Worm (Caenorhabditis elegans): ENCODE results near the gene F49F1.4.

F49F1.4 gene

DNA sequence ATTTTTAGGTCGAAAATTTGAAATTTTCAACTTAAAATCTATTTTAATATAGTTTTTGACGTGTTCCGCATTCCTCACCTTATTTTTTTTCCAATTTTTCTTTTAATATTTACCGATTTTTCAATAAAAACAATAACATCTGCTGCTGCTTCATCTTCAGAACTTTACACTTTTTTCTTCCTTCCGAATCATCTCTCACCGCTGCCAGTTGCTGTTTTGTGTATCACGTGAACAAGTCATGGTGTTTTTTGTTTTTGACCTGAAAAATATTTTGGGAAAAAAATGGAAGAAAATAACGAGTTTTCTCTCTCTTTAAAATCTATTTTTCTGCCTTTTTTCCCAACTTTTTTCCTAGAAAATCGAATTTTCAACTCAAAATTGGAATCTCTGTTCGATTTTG lies 15.8 kb downstream of the F49F1.4 start:
- TF ChIP-seq ceh-36 (tag; optimal IDR thresholded peaks at IDR 0.05) (no peak), hmg-4 (GFP tag; optimal IDR thresholded peaks at IDR 0.05) (no peak), aly-1 (tag; optimal IDR thresholded peaks at IDR 0.05) (no peak), pes-1 (GFP tag; IDR thresholded peaks at IDR 0.05) (no peak)

DNA sequence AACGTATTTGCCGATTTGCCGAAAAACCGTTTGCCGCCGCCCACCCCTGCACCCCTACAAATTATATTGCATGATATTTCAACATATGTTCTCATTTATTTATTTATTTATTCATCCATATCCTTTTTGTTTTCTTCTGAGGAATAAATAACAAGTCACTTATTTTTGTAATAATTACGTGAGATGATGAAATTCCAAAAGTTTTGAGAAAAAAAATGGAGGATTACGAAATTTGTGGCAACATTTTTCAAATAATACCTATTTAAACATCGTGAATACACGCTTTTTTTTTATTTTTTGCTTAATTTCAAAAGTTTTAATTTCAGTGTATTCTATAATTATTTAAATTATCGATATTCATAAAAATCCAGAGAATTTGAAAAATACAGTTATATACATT lies 18.6 kb downstream of the F49F1.4 start:
- no peak for TF ChIP-seq B0310.2 (tag; optimal IDR thresholded peaks at IDR 0.05)
- TF ChIP-seq hmbx-1 (tag; optimal IDR thresholded peaks at IDR 0.05), result no peak
- TF ChIP-seq ama-1 (optimal IDR thresholded peaks at IDR 0.05), result no peak
- TF ChIP-seq ets-7 (tag; optimal IDR thresholded peaks at IDR 0.05), result no peak
- no peak for TF ChIP-seq ceh-13 (GFP tag; optimal IDR thresholded peaks at IDR 0.05)
- TF ChIP-seq sea-1 (GFP tag; conservative IDR thresholded peaks at IDR 0.05), result no peak
- TF ChIP-seq tra-4 (tag; optimal IDR thresholded peaks at IDR 0.05), result no peak
- TF ChIP-seq flt-1 (GFP tag; IDR thresholded peaks at IDR 0.05), result no peak
- TF ChIP-seq scrt-1 (GFP tag; IDR thresholded peaks at IDR 0.05), result no peak
- no peak for TF ChIP-seq hmg-4 (GFP tag; optimal IDR thresholded peaks at IDR 0.05)
- no peak for TF ChIP-seq F13C5.2 (tag; optimal IDR thresholded peaks at IDR 0.05)
- no peak for TF ChIP-seq aly-1 (tag; optimal IDR thresholded peaks at IDR 0.05)
- TF ChIP-seq pes-1 (GFP tag; IDR thresholded peaks at IDR 0.05), result no peak

DNA sequence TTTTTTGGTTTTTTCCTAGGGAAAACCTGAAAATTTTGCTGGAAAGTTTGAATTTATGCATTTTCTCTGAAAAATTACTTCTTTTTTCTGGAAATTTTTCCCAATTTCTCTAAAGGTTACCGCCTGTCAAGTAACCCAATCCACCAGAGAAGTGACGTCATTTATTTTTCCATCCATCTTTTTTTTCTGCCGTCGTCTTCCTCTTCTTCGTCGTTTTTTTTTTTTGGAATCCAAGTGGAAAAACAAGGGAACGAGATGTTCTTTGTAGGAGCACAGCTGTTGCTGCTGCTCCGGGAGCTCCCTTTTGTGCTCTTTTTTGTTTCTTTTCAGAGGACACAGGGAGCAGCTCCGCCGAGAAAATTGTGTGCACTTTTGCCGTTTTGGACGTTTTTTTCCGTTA lies 21.2 kb downstream of the F49F1.4 start:
- TF ChIP-seq hmbx-1 (tag; optimal IDR thresholded peaks at IDR 0.05), result no peak
- no peak for TF ChIP-seq sea-1 (GFP tag; conservative IDR thresholded peaks at IDR 0.05)
- TF ChIP-seq flt-1 (GFP tag; IDR thresholded peaks at IDR 0.05), result no peak
- TF ChIP-seq ama-1 (optimal IDR thresholded peaks at IDR 0.05), result no peak
- TF ChIP-seq tbx-11 (GFP tag; IDR thresholded peaks at IDR 0.05), result no peak
- no peak for TF ChIP-seq hmg-4 (GFP tag; optimal IDR thresholded peaks at IDR 0.05)
- no peak for TF ChIP-seq tra-4 (tag; optimal IDR thresholded peaks at IDR 0.05)
- no peak for TF ChIP-seq ceh-36 (tag; optimal IDR thresholded peaks at IDR 0.05)
- TF ChIP-seq B0310.2 (tag; optimal IDR thresholded peaks at IDR 0.05), result no peak
- TF ChIP-seq pes-1 (GFP tag; IDR thresholded peaks at IDR 0.05), result no peak
- TF ChIP-seq ets-7 (tag; optimal IDR thresholded peaks at IDR 0.05), result no peak

DNA sequence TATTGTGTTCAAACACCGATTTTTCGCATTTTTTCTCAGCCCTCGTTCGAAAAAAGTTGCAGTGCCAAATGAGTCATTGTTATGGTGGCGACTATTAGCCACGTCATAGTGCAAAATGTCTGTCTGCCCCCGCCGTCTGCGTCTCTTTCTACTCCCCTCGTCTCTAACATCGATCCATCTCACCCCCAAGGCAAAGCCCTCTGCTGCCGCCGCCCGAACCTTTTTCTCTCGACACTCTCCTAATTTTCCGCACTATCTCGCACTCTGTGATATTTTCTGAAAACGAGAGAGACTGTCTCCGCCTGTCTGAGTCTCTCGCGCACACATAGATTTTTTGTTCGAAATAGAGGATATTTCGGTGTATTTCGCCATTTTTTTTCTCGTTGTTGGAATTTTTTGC lies 22.4 kb downstream of the F49F1.4 start:
- TF ChIP-seq F13C5.2 (tag; optimal IDR thresholded peaks at IDR 0.05), result no peak
- no peak for TF ChIP-seq scrt-1 (GFP tag; IDR thresholded peaks at IDR 0.05)
- no peak for TF ChIP-seq sea-1 (GFP tag; conservative IDR thresholded peaks at IDR 0.05)
- no peak for TF ChIP-seq tra-4 (tag; optimal IDR thresholded peaks at IDR 0.05)
- no peak for TF ChIP-seq aly-1 (tag; optimal IDR thresholded peaks at IDR 0.05)
- TF ChIP-seq hmbx-1 (tag; optimal IDR thresholded peaks at IDR 0.05), result no peak
- TF ChIP-seq flt-1 (GFP tag; IDR thresholded peaks at IDR 0.05), result no peak
- TF ChIP-seq hmg-4 (GFP tag; optimal IDR thresholded peaks at IDR 0.05), result no peak
- TF ChIP-seq pes-1 (GFP tag; IDR thresholded peaks at IDR 0.05), result no peak
- TF ChIP-seq ceh-13 (GFP tag; optimal IDR thresholded peaks at IDR 0.05), result no peak
- TF ChIP-seq hnd-1 (tag; optimal IDR thresholded peaks at IDR 0.05), result no peak
- TF ChIP-seq tbx-11 (GFP tag; IDR thresholded peaks at IDR 0.05), result no peak
- no peak for TF ChIP-seq B0310.2 (tag; optimal IDR thresholded peaks at IDR 0.05)
- no peak for TF ChIP-seq tbx-37 (GFP tag; conservative IDR thresholded peaks at IDR 0.05)
- TF ChIP-seq ama-1 (optimal IDR thresholded peaks at IDR 0.05), result no peak
- TF ChIP-seq ceh-36 (tag; optimal IDR thresholded peaks at IDR 0.05), result no peak
- no peak for TF ChIP-seq ets-7 (tag; optimal IDR thresholded peaks at IDR 0.05)

DNA sequence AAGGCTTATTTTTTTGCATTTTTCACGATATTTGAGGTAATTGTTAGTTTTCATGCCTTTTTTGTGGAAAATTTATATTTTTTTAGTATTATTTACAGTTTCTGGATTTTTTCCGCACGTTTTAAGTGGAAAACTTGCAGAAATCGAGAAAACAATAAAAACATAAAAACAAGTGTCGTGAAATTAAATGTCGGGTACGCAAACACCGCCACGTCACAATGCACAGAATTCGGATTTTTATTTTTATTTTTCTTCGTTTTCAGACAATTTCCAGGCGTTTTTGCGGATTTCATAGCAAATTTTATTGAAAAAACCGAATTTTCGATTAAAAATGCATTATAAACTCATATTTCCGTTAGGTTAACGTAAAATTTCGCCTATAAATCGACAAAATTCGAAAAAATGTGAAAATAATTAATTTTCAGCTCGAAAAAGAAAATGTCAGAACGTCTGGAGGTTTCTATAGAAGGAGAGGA lies 29.7 kb downstream of the F49F1.4 start, which contains the start of gene C35B1.2:
Gene C35B1.2, plus strand, starts transcription at position 426 of the 476 bp plus-strand sequence.
- TF ChIP-seq pes-1 (GFP tag; IDR thresholded peaks at IDR 0.05) (no peak), tra-4 (tag; optimal IDR thresholded peaks at IDR 0.05) (no peak), flt-1 (GFP tag; IDR thresholded peaks at IDR 0.05) (no peak), hnd-1 (tag; optimal IDR thresholded peaks at IDR 0.05) (no peak), B0310.2 (tag; optimal IDR thresholded peaks at IDR 0.05) (no peak), aly-1 (tag; optimal IDR thresholded peaks at IDR 0.05) (no peak), F13C5.2 (tag; optimal IDR thresholded peaks at IDR 0.05) (no peak), ceh-36 (tag; optimal IDR thresholded peaks at IDR 0.05) (no peak), tbx-11 (GFP tag; IDR thresholded peaks at IDR 0.05) (no peak)

DNA sequence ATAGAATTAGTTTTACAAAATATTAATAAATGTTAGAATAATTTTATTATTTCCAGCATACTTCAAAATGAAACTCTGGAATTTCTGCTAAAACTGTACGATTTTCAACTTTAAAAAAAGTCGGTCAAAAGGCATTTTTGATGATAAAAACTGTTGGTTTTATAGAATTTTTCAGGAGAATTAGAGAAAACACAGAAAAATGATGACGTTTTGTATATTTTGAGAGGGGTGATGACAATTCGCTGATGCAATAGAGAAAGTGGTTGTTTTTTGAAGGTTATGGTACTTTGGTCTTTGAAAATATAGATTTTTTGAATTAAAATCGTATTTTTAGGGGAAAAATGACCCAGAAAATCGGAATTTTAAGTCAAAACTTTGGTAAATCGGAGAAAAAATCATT lies 30.5 kb downstream of the F49F1.4 start:
- no peak for TF ChIP-seq flt-1 (GFP tag; IDR thresholded peaks at IDR 0.05)
- no peak for TF ChIP-seq hmbx-1 (tag; optimal IDR thresholded peaks at IDR 0.05)
- TF ChIP-seq ceh-13 (GFP tag; optimal IDR thresholded peaks at IDR 0.05), result no peak
- no peak for TF ChIP-seq hnd-1 (tag; optimal IDR thresholded peaks at IDR 0.05)
- TF ChIP-seq tbx-37 (GFP tag; conservative IDR thresholded peaks at IDR 0.05), result no peak
- no peak for TF ChIP-seq scrt-1 (GFP tag; IDR thresholded peaks at IDR 0.05)
- no peak for TF ChIP-seq tra-4 (tag; optimal IDR thresholded peaks at IDR 0.05)
- TF ChIP-seq tbx-11 (GFP tag; IDR thresholded peaks at IDR 0.05), result no peak
- no peak for TF ChIP-seq B0310.2 (tag; optimal IDR thresholded peaks at IDR 0.05)
- no peak for TF ChIP-seq ceh-36 (tag; optimal IDR thresholded peaks at IDR 0.05)
- TF ChIP-seq F13C5.2 (tag; optimal IDR thresholded peaks at IDR 0.05), result no peak
- TF ChIP-seq hmg-4 (GFP tag; optimal IDR thresholded peaks at IDR 0.05), result no peak
- TF ChIP-seq pes-1 (GFP tag; IDR thresholded peaks at IDR 0.05), result no peak
- no peak for TF ChIP-seq sea-1 (GFP tag; conservative IDR thresholded peaks at IDR 0.05)
- TF ChIP-seq aly-1 (tag; optimal IDR thresholded peaks at IDR 0.05), result no peak
- TF ChIP-seq ama-1 (optimal IDR thresholded peaks at IDR 0.05), result no peak
- no peak for TF ChIP-seq ets-7 (tag; optimal IDR thresholded peaks at IDR 0.05)

DNA sequence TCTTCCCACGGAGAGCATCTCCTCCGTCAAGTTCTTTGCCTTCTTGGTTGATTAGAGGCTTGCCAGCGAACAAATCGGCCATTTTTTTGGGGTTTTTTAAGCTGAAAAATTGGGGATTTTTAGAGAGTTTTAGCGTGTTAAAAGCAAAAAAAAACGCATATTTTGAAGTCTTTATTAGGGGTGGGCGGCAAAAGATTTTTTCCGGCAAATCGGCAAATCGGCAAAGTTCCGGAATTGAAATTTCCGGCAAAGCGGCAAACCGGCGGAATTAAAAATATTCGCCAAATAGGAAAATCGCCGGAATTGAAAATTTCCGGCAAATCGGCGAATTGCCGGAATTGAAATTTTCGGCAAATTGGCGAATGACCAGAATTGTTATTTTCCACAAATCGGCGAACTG lies 31.4 kb downstream of the F49F1.4 start, which contains the start of gene C35B1.5:
Gene C35B1.5, minus strand, starts transcription at position 101 of the 400 bp plus-strand sequence.
- TF ChIP-seq hmg-4 (GFP tag; optimal IDR thresholded peaks at IDR 0.05) (no peak), hmbx-1 (tag; optimal IDR thresholded peaks at IDR 0.05) (no peak)

DNA sequence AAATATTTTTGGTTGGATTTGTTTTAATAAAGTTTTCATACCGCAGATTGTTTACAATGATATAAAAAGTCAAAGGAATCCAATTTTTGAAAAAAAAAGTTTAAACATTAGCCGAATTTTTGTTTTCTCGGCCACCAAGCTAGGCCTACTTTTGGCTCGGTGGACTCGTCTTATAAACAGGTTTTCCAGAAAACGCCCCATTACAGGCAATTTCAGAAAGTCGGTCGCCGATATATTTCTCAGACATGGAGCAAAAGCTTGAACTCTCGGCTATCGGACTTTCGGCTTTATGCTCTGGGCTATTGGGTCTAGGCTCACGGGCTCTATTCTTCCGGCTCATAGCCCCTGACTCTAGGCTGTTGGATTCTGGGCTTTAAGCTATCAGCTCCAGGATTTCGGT lies 32.4 kb downstream of the F49F1.4 start:
- no peak for TF ChIP-seq hmg-4 (GFP tag; optimal IDR thresholded peaks at IDR 0.05)
- TF ChIP-seq aly-1 (tag; optimal IDR thresholded peaks at IDR 0.05), result no peak
- no peak for TF ChIP-seq pes-1 (GFP tag; IDR thresholded peaks at IDR 0.05)
- no peak for TF ChIP-seq F13C5.2 (tag; optimal IDR thresholded peaks at IDR 0.05)
- TF ChIP-seq ceh-13 (GFP tag; optimal IDR thresholded peaks at IDR 0.05), result no peak
- TF ChIP-seq sea-1 (GFP tag; conservative IDR thresholded peaks at IDR 0.05), result no peak
- no peak for TF ChIP-seq ets-7 (tag; optimal IDR thresholded peaks at IDR 0.05)

All from whole organism, early embryonic.